Worm (Caenorhabditis elegans): ENCODE results near the gene sri-65.

The sri-65 gene

ce11 chrV:16429503-16429902 lies 41.3 kb upstream of the sri-65 start, which contains the start of gene F26D2.10:
Gene F26D2.10, minus strand, starts transcription at chrV:16429603.
- no peak for TF ChIP-seq unc-98 (GFP tag; IDR thresholded peaks at IDR 0.05)
- TF ChIP-seq mef-2 (tag; optimal IDR thresholded peaks at IDR 0.05): no peak
- TF ChIP-seq nhr-11 (tag; optimal IDR thresholded peaks at IDR 0.05): no peak
- no peak for TF ChIP-seq sox-4 (tag; optimal IDR thresholded peaks at IDR 0.05)
- no peak for TF ChIP-seq ztf-4 (tag; optimal IDR thresholded peaks at IDR 0.05)
- TF ChIP-seq fkh-4 (tag; optimal IDR thresholded peaks at IDR 0.05; ENCODE audit: borderline replicate concordance): no peak
- no peak for TF ChIP-seq fkh-10 (GFP tag; optimal IDR thresholded peaks at IDR 0.05)
- TF ChIP-seq lin-15B (tag; optimal IDR thresholded peaks at IDR 0.05): no peak
- TF ChIP-seq ceh-90 (tag; optimal IDR thresholded peaks at IDR 0.05): no peak
- no peak for TF ChIP-seq ceh-8 (GFP tag; optimal IDR thresholded peaks at IDR 0.05)
- no peak for TF ChIP-seq nhr-77 (tag; optimal IDR thresholded peaks at IDR 0.05)
- no peak for TF ChIP-seq grh-1 (GFP tag; IDR thresholded peaks at IDR 0.05)
- no peak for TF ChIP-seq nhr-76 (tag; optimal IDR thresholded peaks at IDR 0.05)

- TF ChIP-seq nhr-71 (tag; optimal IDR thresholded peaks at IDR 0.05) (no peak), sptf-1 (tag; optimal IDR thresholded peaks at IDR 0.05) (no peak), fkh-4 (tag; optimal IDR thresholded peaks at IDR 0.05; ENCODE audit: borderline replicate concordance) (no peak), mep-1 (tag; optimal IDR thresholded peaks at IDR 0.05) (no peak), unc-30 (tag; optimal IDR thresholded peaks at IDR 0.05) (no peak), jun-1 (tag; optimal IDR thresholded peaks at IDR 0.05) (no peak), lin-35 (GFP tag; optimal IDR thresholded peaks at IDR 0.05) (no peak), C34B4.2 (tag; optimal IDR thresholded peaks at IDR 0.05) (no peak), nhr-11 (tag; optimal IDR thresholded peaks at IDR 0.05) (no peak), ceh-63 (GFP tag; optimal IDR thresholded peaks at IDR 0.05) (no peak), zip-4 (GFP tag; optimal IDR thresholded peaks at IDR 0.05) (no peak)
These were observed 36.3 kb upstream of the sri-65 start, which contains the start of gene srw-29 for ce11 chrV:16424428-16424827. Gene srw-29, minus strand, starts transcription at chrV:16424528.

DNA sequence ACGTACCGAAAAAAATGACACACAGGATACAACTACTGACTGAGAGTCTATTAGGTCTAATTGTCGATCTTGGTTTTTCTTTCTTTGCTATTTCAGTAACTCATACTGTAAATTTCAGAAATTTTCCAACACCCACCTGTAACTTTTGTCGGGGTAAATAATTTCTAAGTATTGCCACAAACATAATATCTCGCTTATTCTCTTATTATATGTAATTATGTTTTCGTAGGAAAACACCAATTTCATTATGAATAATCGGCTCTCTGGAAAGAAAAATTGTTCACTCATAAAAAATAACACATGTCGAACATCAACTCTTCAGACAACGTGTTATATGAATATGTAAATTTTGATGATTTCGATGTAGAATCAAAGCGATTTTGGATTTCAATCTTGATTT lies 32.5 kb upstream of the sri-65 start, which contains the start of gene srw-48:
Gene srw-48 (plus strand): TSS at position 301 of the 400 bp plus-strand sequence.
- TF ChIP-seq unc-98 (GFP tag; IDR thresholded peaks at IDR 0.05) (no peak), nhr-12 (tag; optimal IDR thresholded peaks at IDR 0.05) (no peak), lir-3 (tag; optimal IDR thresholded peaks at IDR 0.05; ENCODE audit: poor library complexity) (no peak), pax-3 (tag; optimal IDR thresholded peaks at IDR 0.05) (no peak), grh-1 (GFP tag; IDR thresholded peaks at IDR 0.05) (no peak), nhr-20 (tag; optimal IDR thresholded peaks at IDR 0.05) (no peak), sup-37 (GFP tag; optimal IDR thresholded peaks at IDR 0.05) (no peak), sox-4 (tag; optimal IDR thresholded peaks at IDR 0.05) (no peak), C34B4.2 (tag; optimal IDR thresholded peaks at IDR 0.05) (no peak), mdl-1 (tag; optimal IDR thresholded peaks at IDR 0.05) (no peak), hpl-2 (GFP tag; optimal IDR thresholded peaks at IDR 0.05) (no peak), C04F5.9 (tag; optimal IDR thresholded peaks at IDR 0.05) (no peak)

- TF ChIP-seq pqm-1 (tag; optimal IDR thresholded peaks at IDR 0.05) (no peak), unc-98 (GFP tag; IDR thresholded peaks at IDR 0.05) (no peak), lin-35 (GFP tag; optimal IDR thresholded peaks at IDR 0.05) (no peak), ceh-82 (tag; optimal IDR thresholded peaks at IDR 0.05) (no peak), skn-1 (tag; optimal IDR thresholded peaks at IDR 0.05) (no peak), rnt-1 (tag; optimal IDR thresholded peaks at IDR 0.05) (no peak), alr-1 (tag; optimal IDR thresholded peaks at IDR 0.05; ENCODE audit: borderline replicate concordance) (no peak), fos-1 (tag; optimal IDR thresholded peaks at IDR 0.05) (no peak), F16B12.6 (tag; optimal IDR thresholded peaks at IDR 0.05) (no peak), mab-9 (GFP tag; IDR thresholded peaks at IDR 0.05) (no peak), Y116A8C.19 (tag; optimal IDR thresholded peaks at IDR 0.05; ENCODE audit: borderline replicate concordance) (no peak), ztf-4 (tag; optimal IDR thresholded peaks at IDR 0.05) (no peak), elt-2 (tag; optimal IDR thresholded peaks at IDR 0.05) (no peak), ets-5 (GFP tag; IDR thresholded peaks at IDR 0.05) (no peak)
These were observed 31.6 kb upstream of the sri-65 start, which contains the start of gene F26D2.16 for ce11 chrV:16419769-16420168. Gene F26D2.16, minus strand, starts transcription at chrV:16419869.

All from whole organism, L1 larva.